Fruit fly (Drosophila melanogaster): ENCODE measurements around the gene emc.

emc gene

DNA sequence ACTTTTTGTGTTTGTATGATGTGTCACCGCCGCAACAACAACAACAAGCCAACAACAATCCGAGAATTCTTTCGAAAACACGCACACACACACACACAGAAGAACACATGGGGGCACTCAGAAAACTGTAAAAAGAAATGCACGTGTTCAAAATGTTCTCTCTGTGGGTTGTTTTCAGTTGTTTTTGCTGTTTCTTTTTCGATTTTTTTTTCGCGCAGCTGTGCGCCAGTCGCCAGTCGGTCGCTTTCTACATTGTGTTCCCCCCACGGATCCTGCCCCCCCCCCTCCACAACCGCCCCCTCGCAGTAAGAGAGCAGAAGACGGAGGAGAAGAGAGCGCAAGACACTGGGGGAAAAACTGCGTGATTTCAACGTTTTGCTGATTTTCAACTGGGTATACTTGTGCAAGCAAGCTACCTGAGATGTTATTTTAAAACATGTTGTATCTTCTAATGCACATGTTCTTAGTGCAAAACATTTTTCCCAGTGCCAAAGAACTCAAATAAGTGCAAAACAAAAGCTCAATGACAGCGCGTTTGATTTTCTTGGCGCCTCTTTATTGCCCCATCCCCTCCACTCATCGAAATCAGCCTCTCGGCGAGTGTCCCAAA, 2.4 kb downstream of the emc start (continued):
- no peak for TF ChIP-seq NK7.1 (GFP tag; optimal IDR thresholded peaks at IDR 0.05)
- TF ChIP-seq Oaz (GFP tag; IDR thresholded peaks at IDR 0.05), result no peak
- TF ChIP-seq Dfd (GFP tag; optimal IDR thresholded peaks at IDR 0.05), result no peak
- no peak for TF ChIP-seq CG16779 (GFP tag; IDR thresholded peaks at IDR 0.05)
- TF ChIP-seq dan (GFP tag; IDR thresholded peaks at IDR 0.05), result no peak
- no peak for TF ChIP-seq CG16863 (GFP tag; optimal IDR thresholded peaks at IDR 0.05)
- TF ChIP-seq CG1647 (GFP tag; optimal IDR thresholded peaks at IDR 0.05), result no peak
- peak; percentile 75 for TF ChIP-seq Ptx1 (GFP tag; IDR thresholded peaks at IDR 0.05)
- no peak for TF ChIP-seq bowl (GFP tag; IDR thresholded peaks at IDR 0.05)
- no peak for TF ChIP-seq az2 (GFP tag; optimal IDR thresholded peaks at IDR 0.05)
- TF ChIP-seq CG12236 (GFP tag; optimal IDR thresholded peaks at IDR 0.05), result no peak
- no peak for TF ChIP-seq CG10431 (GFP tag; optimal IDR thresholded peaks at IDR 0.05)
- no peak for TF ChIP-seq MTF-1 (GFP tag; optimal IDR thresholded peaks at IDR 0.05; ENCODE audit: borderline replicate concordance)
- TF ChIP-seq br (optimal IDR thresholded peaks at IDR 0.05), result no peak
- TF ChIP-seq dysf (GFP tag; IDR thresholded peaks at IDR 0.05), result peak; percentile 80
- peak; percentile 4 for TF ChIP-seq unpg (GFP tag; optimal IDR thresholded peaks at IDR 0.05)
- TF ChIP-seq jing (GFP tag; optimal IDR thresholded peaks at IDR 0.05), result no peak
- TF ChIP-seq ash1 (GFP tag; optimal IDR thresholded peaks at IDR 0.05), result no peak
- no peak for TF ChIP-seq sima (GFP tag; optimal IDR thresholded peaks at IDR 0.05)
- no peak for TF ChIP-seq gt (GFP tag; IDR thresholded peaks at IDR 0.05)
- TF ChIP-seq CG4360 (GFP tag; IDR thresholded peaks at IDR 0.05), result peak; percentile 85
- no peak for TF ChIP-seq CG42726 (GFP tag; IDR thresholded peaks at IDR 0.05; ENCODE audit: partially characterized antibody)
- peak; percentile 18 for TF ChIP-seq caup (GFP tag; optimal IDR thresholded peaks at IDR 0.05; ENCODE audit: severe bottlenecking)
- TF ChIP-seq CG9609 (GFP tag; optimal IDR thresholded peaks at IDR 0.05), result no peak
- TF ChIP-seq wor (GFP tag; IDR thresholded peaks at IDR 0.05), result no peak
- TF ChIP-seq H15 (GFP tag; IDR thresholded peaks at IDR 0.05), result 0 out of 3 replicates have a peak, but pooled peaks have one; percentile 39
- no peak for TF ChIP-seq CG15073 (GFP tag; optimal IDR thresholded peaks at IDR 0.05)
- peak; percentile 8 for TF ChIP-seq CG12391 (tag; optimal IDR thresholded peaks at IDR 0.05)
- TF ChIP-seq Hr39 (optimal IDR thresholded peaks at IDR 0.05), result no peak
- TF ChIP-seq D19B (GFP tag; optimal IDR thresholded peaks at IDR 0.05), result no peak
- no peak for TF ChIP-seq CG3995 (GFP tag; optimal IDR thresholded peaks at IDR 0.05)
- peak; percentile 12 for TF ChIP-seq org-1 (GFP tag; optimal IDR thresholded peaks at IDR 0.05)
- no peak for TF ChIP-seq CG6813 (GFP tag; optimal IDR thresholded peaks at IDR 0.05)
- TF ChIP-seq ssp (GFP tag; IDR thresholded peaks at IDR 0.05), result 0 out of 2 replicates have a peak, but pooled peaks have one; percentile 21
- no peak for TF ChIP-seq da (GFP tag; optimal IDR thresholded peaks at IDR 0.05)
- TF ChIP-seq Gug (GFP tag; IDR thresholded peaks at IDR 0.05), result peak; percentile 66; the same call in 3 of the 4 replicates
- TF ChIP-seq CG33213 (GFP tag; optimal IDR thresholded peaks at IDR 0.05), result no peak
- TF ChIP-seq Opbp (GFP tag; IDR thresholded peaks at IDR 0.05; ENCODE audit: partially characterized antibody), result no peak
- no peak for TF ChIP-seq CG13123 (GFP tag; optimal IDR thresholded peaks at IDR 0.05)
- TF ChIP-seq Dip2 (GFP tag; IDR thresholded peaks at IDR 0.05), result no peak
- no peak for TF ChIP-seq lilli (GFP tag; optimal IDR thresholded peaks at IDR 0.05)
- TF ChIP-seq ham (GFP tag; IDR thresholded peaks at IDR 0.05), result no peak
- TF ChIP-seq CkIIα-i1 (GFP tag; IDR thresholded peaks at IDR 0.05), result no peak
- no peak for TF ChIP-seq eyg (GFP tag; optimal IDR thresholded peaks at IDR 0.05)
- peak; percentile 23 for TF ChIP-seq CG12071 (GFP tag; optimal IDR thresholded peaks at IDR 0.05)
- TF ChIP-seq esg (GFP tag; conservative IDR thresholded peaks at IDR 0.05), result no peak
- peak; percentile 17 for TF ChIP-seq zfh2 (GFP tag; optimal IDR thresholded peaks at IDR 0.05)
- TF ChIP-seq CG32772 (GFP tag; IDR thresholded peaks at IDR 0.05), result peak; percentile 38
- TF ChIP-seq Sin3A (optimal IDR thresholded peaks at IDR 0.05), result no peak
- TF ChIP-seq CG8765 (GFP tag; IDR thresholded peaks at IDR 0.05), result peak; percentile 22; the same call in 1 of the 2 replicates
- no peak for TF ChIP-seq wek (GFP tag; optimal IDR thresholded peaks at IDR 0.05)
- TF ChIP-seq Fer3 (tag; optimal IDR thresholded peaks at IDR 0.05), result peak; percentile 38
- no peak for TF ChIP-seq tna (GFP tag; IDR thresholded peaks at IDR 0.05; ENCODE audit: partially characterized antibody)
